Worm (Caenorhabditis elegans): ENCODE measurements around the gene got-2.2.

The got-2.2 gene

DNA sequence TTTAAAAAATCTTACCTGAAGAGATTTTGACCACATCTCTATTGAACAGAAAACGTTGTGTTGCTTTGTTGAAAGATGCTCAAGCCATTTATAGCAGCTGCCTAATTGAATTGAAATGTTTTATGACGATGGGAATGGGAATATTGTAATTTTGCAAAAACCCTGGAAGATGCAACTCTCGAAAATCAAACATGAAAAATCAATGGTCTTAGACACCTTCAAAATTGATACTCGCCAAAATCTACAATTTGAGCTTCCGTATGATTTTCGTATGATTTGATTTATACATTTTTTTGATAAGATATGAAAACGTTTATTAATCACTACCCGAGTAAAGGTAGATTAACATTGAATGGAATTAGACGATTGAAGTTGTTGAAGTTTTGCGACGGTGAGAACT, 32.3 kb upstream of the got-2.2 start, which contains the start of gene C14F11.7:
C14F11.7 (minus strand) TSS at position 101 of the 400 bp plus-strand sequence.
- TF ChIP-seq eor-1 (tag; optimal IDR thresholded peaks at IDR 0.05) = no peak
- TF ChIP-seq fkh-10 (GFP tag; optimal IDR thresholded peaks at IDR 0.05) = no peak
- TF ChIP-seq daf-12 (tag; optimal IDR thresholded peaks at IDR 0.05) = no peak
- TF ChIP-seq hmg-11 (tag; optimal IDR thresholded peaks at IDR 0.05) = no peak
- no peak for TF ChIP-seq pha-4 (tag; optimal IDR thresholded peaks at IDR 0.05)
- no peak for TF ChIP-seq sea-2 (GFP tag; optimal IDR thresholded peaks at IDR 0.05)
- TF ChIP-seq nhr-67 (tag; optimal IDR thresholded peaks at IDR 0.05) = no peak
- no peak for TF ChIP-seq ama-1 (optimal IDR thresholded peaks at IDR 0.05)

DNA sequence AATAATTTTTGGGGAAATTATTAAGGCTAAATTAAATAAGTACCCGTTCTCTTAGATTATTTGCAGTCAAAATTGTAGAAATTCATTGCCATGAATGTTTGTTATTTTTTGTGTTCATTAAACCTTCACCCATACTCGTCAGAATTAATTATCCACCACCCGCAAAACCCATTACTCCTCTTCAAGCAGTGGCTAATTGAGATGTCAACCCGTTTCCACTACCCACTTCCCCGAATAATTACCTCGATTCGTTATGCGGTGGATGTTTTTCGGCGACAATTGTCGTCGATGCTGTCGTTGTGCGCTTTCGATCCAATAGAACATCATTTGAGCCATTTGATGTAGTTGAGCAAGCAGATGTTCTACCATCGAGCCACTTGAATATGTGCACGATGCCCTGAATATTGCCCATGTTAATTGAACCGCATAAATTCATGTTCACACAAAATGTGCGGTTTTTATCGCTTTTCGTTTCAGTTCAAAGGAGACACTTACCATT, 29.4 kb upstream of the got-2.2 start:
- TF ChIP-seq egl-5 (tag; optimal IDR thresholded peaks at IDR 0.05) = no peak
- TF ChIP-seq nhr-67 (tag; optimal IDR thresholded peaks at IDR 0.05) = no peak
- no peak for TF ChIP-seq ceh-82 (tag; optimal IDR thresholded peaks at IDR 0.05)
- TF ChIP-seq eor-1 (tag; optimal IDR thresholded peaks at IDR 0.05) = no peak
- TF ChIP-seq ama-1 (optimal IDR thresholded peaks at IDR 0.05) = no peak
- no peak for TF ChIP-seq nhr-25 (tag; optimal IDR thresholded peaks at IDR 0.05)
- no peak for TF ChIP-seq lsy-12 (tag; optimal IDR thresholded peaks at IDR 0.05)
- TF ChIP-seq lin-15B (tag; optimal IDR thresholded peaks at IDR 0.05) = no peak
- TF ChIP-seq nhr-43 (tag; optimal IDR thresholded peaks at IDR 0.05; ENCODE audit: poor library complexity, severe bottlenecking) = no peak
- TF ChIP-seq nhr-12 (tag; optimal IDR thresholded peaks at IDR 0.05) = no peak
- TF ChIP-seq nhr-23 (tag; optimal IDR thresholded peaks at IDR 0.05) = no peak
- no peak for TF ChIP-seq nhr-77 (tag; optimal IDR thresholded peaks at IDR 0.05)
- TF ChIP-seq sea-2 (GFP tag; optimal IDR thresholded peaks at IDR 0.05) = no peak
- no peak for TF ChIP-seq R02D3.7 (tag; optimal IDR thresholded peaks at IDR 0.05)
- no peak for TF ChIP-seq nhr-76 (tag; optimal IDR thresholded peaks at IDR 0.05)

DNA sequence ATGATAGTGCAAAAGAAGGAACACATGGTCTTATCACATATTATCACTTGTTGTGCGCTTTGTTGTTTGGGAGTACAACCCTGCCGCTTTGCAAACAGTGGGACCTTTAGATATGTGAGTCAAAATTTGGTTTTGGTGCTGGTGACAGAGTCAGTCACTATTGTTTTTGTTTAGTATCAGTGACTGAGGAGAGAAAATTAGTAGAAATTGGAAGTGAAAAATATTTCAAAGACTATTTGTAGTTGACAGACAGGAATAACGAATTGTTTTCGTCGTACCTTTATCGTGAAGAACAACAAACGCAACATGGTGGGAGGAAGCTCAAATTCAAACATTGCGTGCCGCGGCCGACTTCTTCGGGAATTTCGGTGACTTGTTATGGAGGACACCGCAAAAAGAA, 24.2 kb upstream of the got-2.2 start, which contains the start of gene lrch-1:
lrch-1 (minus strand) TSS at position 101 of the 400 bp plus-strand sequence.
- no peak for TF ChIP-seq ztf-11 (tag; optimal IDR thresholded peaks at IDR 0.05)
- no peak for TF ChIP-seq aly-2 (tag; optimal IDR thresholded peaks at IDR 0.05)
- TF ChIP-seq nhr-43 (tag; optimal IDR thresholded peaks at IDR 0.05; ENCODE audit: poor library complexity, severe bottlenecking) = no peak
- no peak for TF ChIP-seq elt-2 (tag; optimal IDR thresholded peaks at IDR 0.05)
- TF ChIP-seq tbx-2 (tag; optimal IDR thresholded peaks at IDR 0.05) = no peak
- TF ChIP-seq elt-1 (tag; optimal IDR thresholded peaks at IDR 0.05) = no peak
- TF ChIP-seq egl-5 (tag; optimal IDR thresholded peaks at IDR 0.05) = no peak
- TF ChIP-seq lsy-12 (tag; optimal IDR thresholded peaks at IDR 0.05) = no peak
- no peak for TF ChIP-seq nhr-76 (tag; optimal IDR thresholded peaks at IDR 0.05)
- TF ChIP-seq elt-3 (tag; optimal IDR thresholded peaks at IDR 0.05) = no peak
- TF ChIP-seq sea-2 (GFP tag; optimal IDR thresholded peaks at IDR 0.05) = no peak
- no peak for TF ChIP-seq nhr-12 (tag; optimal IDR thresholded peaks at IDR 0.05)
- no peak for TF ChIP-seq ceh-82 (tag; optimal IDR thresholded peaks at IDR 0.05)
- no peak for TF ChIP-seq lin-39 (tag; optimal IDR thresholded peaks at IDR 0.05)
- no peak for TF ChIP-seq ama-1 (optimal IDR thresholded peaks at IDR 0.05)
- TF ChIP-seq skn-1 (tag; optimal IDR thresholded peaks at IDR 0.05) = no peak

DNA sequence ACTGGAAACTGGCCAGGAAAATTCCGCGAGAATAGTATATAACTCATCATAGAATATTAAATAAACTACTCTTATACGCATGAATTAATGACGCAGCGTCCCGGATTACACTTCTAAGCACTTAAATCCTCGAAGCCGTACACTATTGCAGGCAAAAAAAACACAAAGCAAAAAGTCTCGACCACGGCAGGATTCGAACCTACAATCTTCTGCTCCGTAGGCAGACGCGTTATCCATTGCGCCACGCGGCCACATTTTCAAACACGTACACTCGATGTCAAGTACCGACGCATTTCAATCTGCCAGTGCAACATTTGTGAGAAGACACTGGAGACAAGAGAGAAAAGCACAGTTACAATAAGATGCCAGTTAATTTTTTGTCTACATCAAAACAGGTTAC, 20.9 kb upstream of the got-2.2 start:
- no peak for TF ChIP-seq snpc-4 (tag; optimal IDR thresholded peaks at IDR 0.05)
- TF ChIP-seq nhr-77 (tag; optimal IDR thresholded peaks at IDR 0.05) = no peak
- peak; percentile 39 for TF ChIP-seq nfya-1 (tag; optimal IDR thresholded peaks at IDR 0.05; ENCODE audit: insufficient read depth)
- no peak for TF ChIP-seq elt-3 (tag; optimal IDR thresholded peaks at IDR 0.05)
- peak; percentile 57 for TF ChIP-seq lin-39 (tag; optimal IDR thresholded peaks at IDR 0.05)
- TF ChIP-seq zag-1 (tag; optimal IDR thresholded peaks at IDR 0.05) = no peak
- TF ChIP-seq ceh-28 (tag; optimal IDR thresholded peaks at IDR 0.05) = no peak
- TF ChIP-seq tbx-2 (tag; optimal IDR thresholded peaks at IDR 0.05) = peak; percentile 7
- no peak for TF ChIP-seq fkh-10 (GFP tag; optimal IDR thresholded peaks at IDR 0.05)
- no peak for TF ChIP-seq nhr-67 (tag; optimal IDR thresholded peaks at IDR 0.05)
- TF ChIP-seq elt-2 (tag; optimal IDR thresholded peaks at IDR 0.05) = peak; percentile 35
- TF ChIP-seq mml-1 (tag; optimal IDR thresholded peaks at IDR 0.05) = no peak
- TF ChIP-seq pqm-1 (tag; optimal IDR thresholded peaks at IDR 0.05) = no peak
- TF ChIP-seq ceh-16 (tag; optimal IDR thresholded peaks at IDR 0.05) = no peak
- no peak for TF ChIP-seq lsy-12 (tag; optimal IDR thresholded peaks at IDR 0.05)
- no peak for TF ChIP-seq nhr-11 (tag; optimal IDR thresholded peaks at IDR 0.05)
- TF ChIP-seq aly-2 (tag; optimal IDR thresholded peaks at IDR 0.05) = no peak
- no peak for TF ChIP-seq ztf-11 (tag; optimal IDR thresholded peaks at IDR 0.05)
- no peak for TF ChIP-seq sea-2 (GFP tag; optimal IDR thresholded peaks at IDR 0.05)
- no peak for TF ChIP-seq elt-1 (tag; optimal IDR thresholded peaks at IDR 0.05)
- no peak for TF ChIP-seq eor-1 (tag; optimal IDR thresholded peaks at IDR 0.05)
- peak; percentile 34 for TF ChIP-seq nhr-43 (tag; optimal IDR thresholded peaks at IDR 0.05; ENCODE audit: poor library complexity, severe bottlenecking)
- peak; percentile 33 for TF ChIP-seq egl-27 (tag; optimal IDR thresholded peaks at IDR 0.05)
- TF ChIP-seq hmg-11 (tag; optimal IDR thresholded peaks at IDR 0.05) = peak; percentile 52
- peak; percentile 15 for TF ChIP-seq skn-1 (tag; optimal IDR thresholded peaks at IDR 0.05)
- no peak for TF ChIP-seq ceh-9 (tag; optimal IDR thresholded peaks at IDR 0.05)
- TF ChIP-seq pha-4 (tag; optimal IDR thresholded peaks at IDR 0.05) = peak; percentile 50
- TF ChIP-seq jun-1 (tag; optimal IDR thresholded peaks at IDR 0.05) = peak; percentile 53
- TF ChIP-seq ceh-82 (tag; optimal IDR thresholded peaks at IDR 0.05) = no peak
- TF ChIP-seq egl-5 (tag; optimal IDR thresholded peaks at IDR 0.05) = peak; percentile 38
- TF ChIP-seq nhr-25 (tag; optimal IDR thresholded peaks at IDR 0.05) = peak; percentile 53
- peak; percentile 12 for TF ChIP-seq R02D3.7 (tag; optimal IDR thresholded peaks at IDR 0.05)
- no peak for TF ChIP-seq unc-39 (tag; optimal IDR thresholded peaks at IDR 0.05)

Measured in whole organism, L3 larva.